Worm (Caenorhabditis elegans): Measurements from ENCODE around the gene sra-26.

- TF ChIP-seq unc-62 (GFP tag; optimal IDR thresholded peaks at IDR 0.05), result no peak
- no peak for TF ChIP-seq F13H6.1 (tag; optimal IDR thresholded peaks at IDR 0.05)
- TF ChIP-seq lin-13 (GFP tag; optimal IDR thresholded peaks at IDR 0.05), result no peak
- TF ChIP-seq snpc-4 (tag; optimal IDR thresholded peaks at IDR 0.05), result no peak
- TF ChIP-seq nhr-237 (tag; optimal IDR thresholded peaks at IDR 0.05), result no peak
- TF ChIP-seq ama-1 (optimal IDR thresholded peaks at IDR 0.05), result no peak
- TF ChIP-seq skn-1 (tag; optimal IDR thresholded peaks at IDR 0.05), result no peak
- no peak for TF ChIP-seq ztf-11 (tag; optimal IDR thresholded peaks at IDR 0.05)
- no peak for TF ChIP-seq nhr-23 (tag; optimal IDR thresholded peaks at IDR 0.05)
- TF ChIP-seq aly-2 (tag; optimal IDR thresholded peaks at IDR 0.05), result no peak
- no peak for TF ChIP-seq mdl-1 (tag; optimal IDR thresholded peaks at IDR 0.05)
- no peak for TF ChIP-seq ceh-82 (tag; optimal IDR thresholded peaks at IDR 0.05)
These were observed 29.7 kb downstream of the sra-26 start, which contains the start of gene F54H5.3 for ce11 chrII:6621886-6622285.
